Worm (Caenorhabditis elegans) whole organism, mixed stage, embryonic: Measurements from ENCODE around the gene mnk-1.

ENCODE experiments used
- blmp-1 ChIP-seq: fragments of 150-350 bp; optimal IDR thresholded peaks from 2 replicates; lab custom pipeline; 2014; ENCODE audit warnings: missing biosample characterization, missing genetic modification characterization
- drap-1 ChIP-seq: fragments of 200-800 bp; sonication (Bioruptor generic); optimal IDR thresholded peaks from 3 replicates; lab custom pipeline; 2018; ENCODE audit warnings: mild to moderate bottlenecking, missing genetic modification characterization, missing compliant biosample characterization
- elt-3 ChIP-seq: fragments of 150-350 bp; optimal IDR thresholded peaks from 2 replicates; lab custom pipeline; 2014; ENCODE audit warnings: missing biosample characterization, missing genetic modification characterization
- lin-13 ChIP-seq: fragments of 150-350 bp; optimal IDR thresholded peaks from 2 replicates; lab custom pipeline; 2014; ENCODE audit warnings: missing biosample characterization, missing genetic modification characterization
- nhr-2 ChIP-seq: fragments of 150-350 bp; optimal IDR thresholded peaks from 2 replicates; lab custom pipeline; 2014; ENCODE audit warnings: missing biosample characterization, missing genetic modification characterization
- nhr-237 ChIP-seq: fragments of 150-350 bp; optimal IDR thresholded peaks from 2 replicates; lab custom pipeline; 2014; ENCODE audit warnings: missing biosample characterization, missing genetic modification characterization
- pha-4 ChIP-seq: fragments of 150-350 bp; optimal IDR thresholded peaks from 2 replicates; lab custom pipeline; 2018; ENCODE audit warnings: missing biosample characterization, missing genetic modification reagents, missing genetic modification characterization
- snpc-4 ChIP-seq: fragments of 150-350 bp; optimal IDR thresholded peaks from 2 replicates; lab custom pipeline; 2014; ENCODE audit warnings: missing biosample characterization, missing genetic modification characterization
- sptf-1 ChIP-seq: sonication (generic microtip); optimal IDR thresholded peaks from 2 replicates; lab custom pipeline; 2017; ENCODE audit warnings: mild to moderate bottlenecking, missing genetic modification characterization, moderate library complexity, missing compliant biosample characterization
- unc-39 ChIP-seq: fragments of 150-350 bp; optimal IDR thresholded peaks from 2 replicates; lab custom pipeline; 2014; ENCODE audit warnings: missing biosample characterization, missing genetic modification characterization

DNA sequence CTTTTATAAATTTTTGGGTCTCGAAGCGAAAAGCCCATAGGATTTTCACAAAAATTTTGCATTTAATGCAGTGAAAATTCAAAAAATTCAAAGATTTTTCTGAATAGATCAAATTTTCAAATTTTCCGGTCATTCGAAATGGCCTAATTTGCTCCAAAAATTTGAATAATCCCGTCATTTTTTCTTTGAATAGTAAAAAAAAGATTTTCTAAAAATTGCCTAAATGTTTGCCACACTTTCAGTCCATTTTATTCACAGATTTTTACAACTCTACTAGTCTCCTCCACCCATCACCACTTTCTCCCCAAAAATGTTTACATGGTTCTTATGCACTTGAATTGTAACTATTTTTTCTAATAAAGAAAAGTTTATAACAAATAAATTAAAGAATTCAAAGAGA is 20.9 kb downstream of the mnk-1 start:
- TF ChIP-seq sptf-1 (tag; lab: Kevin White, UChicago) = no peak
- no peak for TF ChIP-seq elt-3 (tag; lab: Kevin White, UChicago)
- no peak for TF ChIP-seq snpc-4 (tag; lab: Kevin White, UChicago)
- no peak for TF ChIP-seq nhr-237 (tag; lab: Kevin White, UChicago)
- TF ChIP-seq blmp-1 (tag; lab: Kevin White, UChicago) = no peak
- TF ChIP-seq unc-39 (tag; lab: Kevin White, UChicago) = no peak
- no peak for TF ChIP-seq lin-13 (tag; lab: Kevin White, UChicago)
- no peak for TF ChIP-seq nhr-2 (tag; lab: Kevin White, UChicago)
- no peak for TF ChIP-seq drap-1 (GFP tag; lab: Kevin White, UChicago)
- no peak for TF ChIP-seq pha-4 (tag; lab: Kevin White, UChicago)
